Worm (Caenorhabditis elegans) whole organism, young adult: ENCODE data around the gene Y75B8A.34.
"Not testable (repeated sequence)": the region's sequence is repeated elsewhere in the genome, so short reads cannot be mapped to it uniquely, and the experiment has no call there.

ENCODE experiments used
- ZK185.1 ChIP-seq: sonication (generic microtip); optimal IDR thresholded peaks from 2 replicates; lab custom pipeline; 2016; ENCODE audit warnings: mild to moderate bottlenecking, missing genetic modification characterization, missing compliant biosample characterization; ENCODE audit not compliant: poor library complexity, severe bottlenecking
- ama-1 ChIP-seq, 3 experiments: fragments of 150-350 bp in 1 of 3; sonication (generic microtip) in 2 of 3; optimal IDR thresholded peaks; 2 replicates each; lab custom pipeline; 2014 to 2018; ENCODE audit warnings: missing biosample characterization in 2 of 3, missing genetic modification characterization in 2 of 3, missing genetic modification reagents in 2 of 3
- ceh-100 ChIP-seq: fragments of 200-800 bp; sonication (Bioruptor generic); IDR thresholded peaks from 2 replicates; pipeline ENCODE4 v1.3.6; 2022; ENCODE audit warnings: missing genetic modification reagents, missing genetic modification characterization, missing compliant biosample characterization
- ceh-91 ChIP-seq: fragments of 200-800 bp; sonication (Bioruptor generic); IDR thresholded peaks from 2 replicates; pipeline ENCODE4 v1.3.6; 2022; ENCODE audit warnings: missing genetic modification reagents, missing genetic modification characterization, missing compliant biosample characterization
- lin-35 ChIP-seq, 3 experiments: fragments of 150-350 bp in 2 of 3; sonication (generic microtip) in 1 of 3; optimal IDR thresholded peaks; 2 replicates each; lab custom pipeline; 2014 to 2018; ENCODE audit warnings: missing biosample characterization in 3 of 3, missing genetic modification characterization in 3 of 3, missing genetic modification reagents in 3 of 3
- nfyb-1 ChIP-seq: fragments of 200-800 bp; sonication (Bioruptor generic); IDR thresholded peaks from 2 replicates; pipeline ENCODE4 v1.3.6; 2022; ENCODE audit warnings: missing genetic modification reagents, missing genetic modification characterization, missing compliant biosample characterization
- pha-4 ChIP-seq: fragments of 150-350 bp; sonication (generic microtip); optimal IDR thresholded peaks from 2 replicates; lab custom pipeline; 2014; ENCODE audit warnings: missing biosample characterization, missing genetic modification reagents, missing genetic modification characterization
- snpc-4 ChIP-seq, 5 experiments: fragments of 150-350 bp in 1 of 5; sonication (generic microtip) in 4 of 5; optimal IDR thresholded peaks; 2 replicates each; lab custom pipeline; 2014 to 2018; ENCODE audit warnings: missing genetic modification characterization in 5 of 5, missing biosample characterization in 3 of 5, antibody characterized with exemption in 2 of 5, mild to moderate bottlenecking in 2 of 5, missing compliant biosample characterization in 2 of 5, missing genotype in 2 of 5, moderate library complexity in 2 of 5, missing genetic modification reagents in 1 of 5
- tbp1 ChIP-seq: fragments of 200-800 bp; sonication (Bioruptor generic); optimal IDR thresholded peaks from 2 replicates; lab custom pipeline; 2018; ENCODE audit warnings: mild to moderate bottlenecking, missing genetic modification characterization, missing compliant biosample characterization

DNA sequence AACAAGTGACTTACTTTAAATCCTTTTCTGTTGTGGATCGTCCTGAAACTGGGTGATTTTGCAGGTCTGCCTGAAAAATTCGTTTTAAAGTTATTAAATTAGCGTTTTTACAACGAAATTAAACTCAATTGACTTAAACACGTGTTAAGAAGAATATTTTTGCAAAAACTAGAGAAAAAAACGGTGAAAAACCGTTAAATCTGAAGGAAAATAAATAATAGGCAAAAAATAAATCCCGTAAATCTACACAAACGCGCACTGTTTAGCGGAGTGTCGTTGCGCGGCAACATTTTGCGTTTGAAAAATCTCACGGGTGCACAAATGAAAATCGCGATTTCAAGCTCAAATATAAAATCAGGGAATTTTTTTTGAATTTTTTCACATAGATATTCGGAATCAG is 4.2 kb downstream of the Y75B8A.34 start:
- TF ChIP-seq tbp1 (GFP tag; lab: Kevin White, UChicago); ama-1 (optimal IDR thresholded peaks at IDR 0.05; lab: Kevin White, UChicago); ama-1 (GFP tag; optimal IDR thresholded peaks at IDR 0.05; lab: Kevin White, UChicago); snpc-4 (GFP tag; optimal IDR thresholded peaks at IDR 0.05; lab: Kevin White, UChicago); snpc-4 (tag; optimal IDR thresholded peaks at IDR 0.05; lab: Kevin White, UChicago); ceh-91 (GFP tag; lab: Robert Waterston, UW); ZK185.1 (tag; lab: Kevin White, UChicago); pha-4 (tag; lab: Kevin White, UChicago); lin-35 (GFP tag; optimal IDR thresholded peaks at IDR 0.05; lab: Kevin White, UChicago); nfyb-1 (GFP tag; lab: Robert Waterston, UW); ceh-100 (GFP tag; lab: Robert Waterston, UW): not testable (repeated sequence)
